Worm (Caenorhabditis elegans) whole organism, young adult: ENCODE results near the gene mlc-4.

Experiments
- C17E4.6 ChIP-seq: fragments of 200-800 bp; sonication (Bioruptor generic); IDR thresholded peaks from 2 replicates; pipeline ENCODE4 v1.3.6; 2022; ENCODE audit warnings: missing genetic modification reagents, missing genetic modification characterization, missing compliant biosample characterization
- F10E7.11 ChIP-seq: sonication (generic microtip); optimal IDR thresholded peaks from 2 replicates; lab custom pipeline; 2017; ENCODE audit warnings: mild to moderate bottlenecking, missing genetic modification characterization, moderate library complexity, missing compliant biosample characterization
- F37B4.10 ChIP-seq: fragments of 200-800 bp; sonication (Bioruptor generic); IDR thresholded peaks from 2 replicates; pipeline ENCODE4 v1.3.6; 2022; ENCODE audit warnings: missing genetic modification characterization, missing compliant biosample characterization
- K12H6.12 ChIP-seq: fragments of 200-800 bp; sonication (Bioruptor generic); optimal IDR thresholded peaks from 2 replicates; lab custom pipeline; 2018; ENCODE audit warnings: mild to moderate bottlenecking, missing genetic modification characterization, missing compliant biosample characterization
- Y67H2A.10 ChIP-seq: fragments of 200-800 bp; sonication (Bioruptor generic); conservative IDR thresholded peaks from 2 replicates; pipeline ENCODE4 v1.3.6; 2022; ENCODE audit warnings: missing genetic modification reagents, missing genetic modification characterization, missing compliant biosample characterization
- ama-1 ChIP-seq, 3 experiments: fragments of 150-350 bp in 1 of 3; sonication (generic microtip) in 2 of 3; optimal IDR thresholded peaks; 2 replicates each; lab custom pipeline; 2014 to 2018; ENCODE audit warnings: missing biosample characterization in 2 of 3, missing genetic modification characterization in 2 of 3, missing genetic modification reagents in 2 of 3
- ceh-79 ChIP-seq: sonication (generic microtip); optimal IDR thresholded peaks from 2 replicates; lab custom pipeline; 2017; ENCODE audit warnings: mild to moderate bottlenecking, missing genetic modification characterization, missing compliant biosample characterization
- egrh-3 ChIP-seq: fragments of 200-800 bp; sonication (Bioruptor generic); IDR thresholded peaks from 2 replicates; pipeline ENCODE4 v1.3.6; 2022; ENCODE audit warnings: missing genetic modification reagents, missing genetic modification characterization, missing compliant biosample characterization
- ekl-4 ChIP-seq: fragments of 200-800 bp; sonication (Bioruptor generic); IDR thresholded peaks from 2 replicates; pipeline ENCODE4 v1.3.6; 2022; ENCODE audit warnings: missing genetic modification reagents, missing genetic modification characterization, missing compliant biosample characterization
- madf-10 ChIP-seq: sonication (generic microtip); optimal IDR thresholded peaks from 2 replicates; lab custom pipeline; 2016; ENCODE audit warnings: mild to moderate bottlenecking, missing genetic modification characterization, missing compliant biosample characterization
- snpc-4 ChIP-seq, 5 experiments: fragments of 150-350 bp in 1 of 5; sonication (generic microtip) in 4 of 5; optimal IDR thresholded peaks; 2 replicates each; lab custom pipeline; 2014 to 2018; ENCODE audit warnings: missing genetic modification characterization in 5 of 5, missing biosample characterization in 3 of 5, antibody characterized with exemption in 2 of 5, mild to moderate bottlenecking in 2 of 5, missing compliant biosample characterization in 2 of 5, missing genotype in 2 of 5, moderate library complexity in 2 of 5, missing genetic modification reagents in 1 of 5
- tbx-9 ChIP-seq: sonication (generic microtip); optimal IDR thresholded peaks from 2 replicates; lab custom pipeline; 2016; ENCODE audit warnings: borderline replicate concordance, missing genetic modification characterization, inconsistent platforms, missing compliant biosample characterization
- tlf-1 ChIP-seq: fragments of 200-800 bp; sonication (Bioruptor generic); optimal IDR thresholded peaks from 2 replicates; lab custom pipeline; 2018; ENCODE audit warnings: mild to moderate bottlenecking, missing genetic modification characterization, missing compliant biosample characterization
- unc-130 ChIP-seq: sonication (generic microtip); optimal IDR thresholded peaks from 2 replicates; lab custom pipeline; 2016; ENCODE audit warnings: missing genetic modification reagents, missing genetic modification characterization, missing compliant biosample characterization

DNA sequence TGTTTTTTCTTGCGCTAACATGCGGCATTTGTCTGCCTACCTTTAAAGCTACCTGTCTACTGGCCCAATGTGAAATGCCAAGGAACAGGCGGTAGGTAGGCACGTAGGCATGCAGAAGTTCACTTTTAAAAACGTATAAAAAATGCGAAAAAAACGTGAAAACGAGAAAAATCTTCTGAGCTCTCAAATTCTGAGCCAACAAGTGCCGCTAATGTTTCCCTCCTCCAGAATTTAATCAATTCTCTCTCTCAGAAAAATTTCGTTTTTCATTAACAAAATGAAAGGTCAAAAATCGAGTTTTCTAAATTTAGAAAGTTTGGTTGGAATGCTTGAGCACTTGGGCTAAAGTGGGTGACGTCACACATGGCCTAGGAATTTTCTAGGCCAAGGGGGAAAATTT lies 11.1 kb downstream of the mlc-4 start:
- TF ChIP-seq ceh-79 (tag; lab: Kevin White, UChicago) (no peak), ekl-4 (no peak), Y67H2A.10 (no peak), F10E7.11 (no peak), K12H6.12 (tag; lab: Kevin White, UChicago) (no peak), madf-10 (tag; lab: Kevin White, UChicago) (no peak), ama-1 (optimal IDR thresholded peaks at IDR 0.05; lab: Kevin White, UChicago) (no peak), ama-1 (GFP tag; optimal IDR thresholded peaks at IDR 0.05; lab: Kevin White, UChicago) (no peak), unc-130 (GFP tag; lab: Kevin White, UChicago) (no peak), C17E4.6 (GFP tag; lab: Robert Waterston, UW) (no peak), tbx-9 (no peak), egrh-3 (GFP tag; lab: Robert Waterston, UW) (no peak), F37B4.10 (no peak), tlf-1 (GFP tag; lab: Kevin White, UChicago) (no peak), snpc-4 (GFP tag; optimal IDR thresholded peaks at IDR 0.05; lab: Kevin White, UChicago) (no peak), snpc-4 (tag; optimal IDR thresholded peaks at IDR 0.05; lab: Kevin White, UChicago) (no peak)
